Fruit fly (Drosophila melanogaster) whole organism, embryonic: ENCODE data around the gene bmm.

Source experiments
- Abd-B ChIP-seq: fragments of 200-800 bp; sonication (Bioruptor generic); optimal IDR thresholded peaks from 2 replicates; lab custom pipeline; 2018; ENCODE audit warnings: missing biosample characterization, mild to moderate bottlenecking, missing genetic modification characterization, moderate library complexity
- Aef1 ChIP-seq: fragments of 200-800 bp; sonication (Bioruptor generic); IDR thresholded peaks from 3 replicates; pipeline ENCODE4 v1.3.6; 2022; ENCODE audit warnings: missing biosample characterization, missing genetic modification characterization
- CG12071 ChIP-seq: fragments of 200-800 bp; sonication (Bioruptor generic); optimal IDR thresholded peaks from 3 replicates; lab custom pipeline; 2018; ENCODE audit warnings: missing biosample characterization, mild to moderate bottlenecking, missing genetic modification characterization
- CG12104 ChIP-seq: fragments of 200-800 bp; sonication (Bioruptor generic); optimal IDR thresholded peaks from 3 replicates; lab custom pipeline; 2016; ENCODE audit warnings: missing biosample characterization, missing genetic modification characterization
- CG12219 ChIP-seq: fragments of 200-800 bp; sonication (Bioruptor generic); optimal IDR thresholded peaks from 3 replicates; lab custom pipeline; 2018; ENCODE audit warnings: missing biosample characterization, mild to moderate bottlenecking, missing genetic modification characterization
- CG12236 ChIP-seq: fragments of 200-800 bp; sonication (Bioruptor generic); optimal IDR thresholded peaks from 2 replicates; lab custom pipeline; 2016; ENCODE audit warnings: missing biosample characterization, missing genetic modification characterization
- CG1529 ChIP-seq: fragments of 200-800 bp; sonication (Bioruptor generic); optimal IDR thresholded peaks from 3 replicates; lab custom pipeline; 2018; ENCODE audit warnings: missing biosample characterization, missing genetic modification characterization
- CG15601 ChIP-seq: fragments of 200-800 bp; sonication (Bioruptor generic); optimal IDR thresholded peaks from 3 replicates; lab custom pipeline; 2019; ENCODE audit warnings: missing biosample characterization, mild to moderate bottlenecking, missing genetic modification characterization, moderate library complexity
- CG1602 ChIP-seq: fragments of 200-800 bp; sonication (Bioruptor generic); optimal IDR thresholded peaks from 3 replicates; lab custom pipeline; 2016; ENCODE audit warnings: missing biosample characterization, missing genetic modification characterization
- CG16815 ChIP-seq: fragments of 200-800 bp; sonication (Bioruptor generic); optimal IDR thresholded peaks from 3 replicates; lab custom pipeline; 2017; ENCODE audit warnings: missing biosample characterization, mild to moderate bottlenecking, missing genetic modification characterization
- CG18011 ChIP-seq: fragments of 200-800 bp; sonication (Bioruptor generic); optimal IDR thresholded peaks from 2 replicates; lab custom pipeline; 2017; ENCODE audit warnings: missing biosample characterization, missing genetic modification characterization, mild to moderate bottlenecking, moderate library complexity, missing genotype
- CG30431 ChIP-seq: fragments of 200-800 bp; sonication (Bioruptor generic); optimal IDR thresholded peaks from 2 replicates; lab custom pipeline; 2017; ENCODE audit warnings: missing biosample characterization, missing genetic modification characterization
- CG31365 ChIP-seq: fragments of 200-800 bp; sonication (Bioruptor generic); optimal IDR thresholded peaks from 2 replicates; lab custom pipeline; 2018; ENCODE audit warnings: missing biosample characterization, mild to moderate bottlenecking, missing genetic modification characterization
- CG33213 ChIP-seq: fragments of 200-800 bp; sonication (Bioruptor generic); optimal IDR thresholded peaks from 3 replicates; lab custom pipeline; 2016; ENCODE audit warnings: missing biosample characterization, missing genetic modification characterization
- CG3995 ChIP-seq: fragments of 200-800 bp; sonication (Bioruptor generic); optimal IDR thresholded peaks from 3 replicates; lab custom pipeline; 2016; ENCODE audit warnings: missing biosample characterization, missing genetic modification characterization
- CG42726 ChIP-seq: fragments of 200-800 bp; sonication (Bioruptor generic); IDR thresholded peaks from 2 replicates; pipeline ENCODE4 v1.3.6; 2022; ENCODE audit warnings: missing biosample characterization, missing genetic modification characterization; ENCODE audit not compliant: partially characterized antibody
- CG6791 ChIP-seq: fragments of 200-800 bp; sonication (Bioruptor generic); IDR thresholded peaks from 3 replicates; pipeline ENCODE4 v1.3.6; 2022; ENCODE audit warnings: missing biosample characterization, missing genetic modification characterization; ENCODE audit not compliant: partially characterized antibody
- CG6854 ChIP-seq: fragments of 200-800 bp; sonication (Bioruptor generic); optimal IDR thresholded peaks from 3 replicates; lab custom pipeline; 2017; ENCODE audit warnings: missing biosample characterization, mild to moderate bottlenecking, missing genetic modification characterization
- CG7372 ChIP-seq: fragments of 200-800 bp; sonication (Bioruptor generic); IDR thresholded peaks from 2 replicates; pipeline ENCODE4 v1.3.6; 2022; ENCODE audit warnings: missing biosample characterization, missing genetic modification characterization
- CG7928 ChIP-seq: fragments of 200-800 bp; sonication (Bioruptor generic); optimal IDR thresholded peaks from 2 replicates; lab custom pipeline; 2017; ENCODE audit warnings: missing biosample characterization, mild to moderate bottlenecking, missing genetic modification characterization
- CG8388 ChIP-seq: fragments of 200-800 bp; sonication (Bioruptor generic); optimal IDR thresholded peaks from 2 replicates; lab custom pipeline; 2019; ENCODE audit warnings: missing biosample characterization, mild to moderate bottlenecking, missing genetic modification characterization, moderate library complexity
- Doc3 ChIP-seq: fragments of 200-800 bp; sonication (Bioruptor generic); IDR thresholded peaks from 3 replicates; pipeline ENCODE4 v1.3.6; 2022; ENCODE audit warnings: missing biosample characterization, missing genetic modification characterization; ENCODE audit not compliant: partially characterized antibody
- Drgx ChIP-seq: fragments of 200-800 bp; sonication (Bioruptor generic); IDR thresholded peaks from 2 replicates; pipeline ENCODE4 v1.3.6; 2022; ENCODE audit warnings: missing biosample characterization, missing genetic modification characterization
- ERR ChIP-seq: fragments of 200-800 bp; sonication (Bioruptor generic); optimal IDR thresholded peaks from 2 replicates; lab custom pipeline; 2016; ENCODE audit warnings: missing biosample characterization, missing genetic modification characterization
- H15 ChIP-seq: fragments of 200-800 bp; sonication (Bioruptor generic); IDR thresholded peaks from 3 replicates; pipeline ENCODE4 v1.3.6; 2022; ENCODE audit warnings: missing biosample characterization, missing genetic modification characterization
- HLH4C ChIP-seq: fragments of 200-800 bp; sonication (Bioruptor generic); IDR thresholded peaks from 3 replicates; pipeline ENCODE4 v1.3.6; 2022; ENCODE audit warnings: missing biosample characterization, missing genetic modification characterization; ENCODE audit not compliant: partially characterized antibody
- Hand ChIP-seq: fragments of 200-800 bp; sonication (Bioruptor generic); optimal IDR thresholded peaks from 2 replicates; lab custom pipeline; 2017; ENCODE audit warnings: mild to moderate bottlenecking, missing biosample characterization, missing genetic modification reagents, missing genetic modification characterization
- Lim3 ChIP-seq: fragments of 200-800 bp; sonication (Bioruptor generic); IDR thresholded peaks from 2 replicates; pipeline ENCODE4 v1.3.6; 2022; ENCODE audit warnings: missing biosample characterization, missing genetic modification characterization
- Mad ChIP-seq: fragments of 200-800 bp; sonication (Bioruptor generic); optimal IDR thresholded peaks from 2 replicates; lab custom pipeline; 2016; ENCODE audit warnings: missing biosample characterization, missing genetic modification characterization
- Med ChIP-seq: fragments of 200-800 bp; sonication (Bioruptor generic); peaks from one replicate; lab custom pipeline; 2016; ENCODE audit warnings: missing biosample characterization, missing genetic modification characterization, mild to moderate bottlenecking, inconsistent platforms, moderate library complexity
- Meics ChIP-seq: fragments of 200-800 bp; sonication (Bioruptor generic); optimal IDR thresholded peaks from 2 replicates; lab custom pipeline; 2017; ENCODE audit warnings: missing biosample characterization, mild to moderate bottlenecking, missing genetic modification characterization
- Nf-YB ChIP-seq: fragments of 200-800 bp; sonication (Bioruptor generic); optimal IDR thresholded peaks from 3 replicates; lab custom pipeline; 2019; ENCODE audit warnings: missing biosample characterization, mild to moderate bottlenecking, missing genetic modification characterization, moderate library complexity
- Ravus ChIP-seq: fragments of 200-800 bp; sonication (Bioruptor generic); IDR thresholded peaks from 2 replicates; pipeline ENCODE4 v1.3.6; 2022; ENCODE audit warnings: missing biosample characterization, missing genetic modification characterization
- Rx ChIP-seq: fragments of 200-800 bp; sonication (Bioruptor generic); IDR thresholded peaks from 2 replicates; pipeline ENCODE4 v1.3.6; 2022; ENCODE audit warnings: missing biosample characterization, missing genetic modification characterization
- Sox100B ChIP-seq: fragments of 200-800 bp; sonication (Bioruptor generic); optimal IDR thresholded peaks from 3 replicates; lab custom pipeline; 2018; ENCODE audit warnings: missing biosample characterization, mild to moderate bottlenecking, missing genetic modification characterization
- Sox102F ChIP-seq: fragments of 200-800 bp; sonication (Bioruptor generic); optimal IDR thresholded peaks from 2 replicates; lab custom pipeline; 2018; ENCODE audit warnings: missing biosample characterization, mild to moderate bottlenecking, missing genetic modification characterization, moderate library complexity
- Sry-δ ChIP-seq: fragments of 200-800 bp; sonication (Bioruptor generic); optimal IDR thresholded peaks from 2 replicates; lab custom pipeline; 2016; ENCODE audit warnings: missing biosample characterization, missing genetic modification characterization
- az2 ChIP-seq: fragments of 200-800 bp; sonication (Bioruptor generic); optimal IDR thresholded peaks from 3 replicates; lab custom pipeline; 2016; ENCODE audit warnings: missing biosample characterization, missing genetic modification characterization
- cg ChIP-seq: fragments of 200-800 bp; sonication (Bioruptor generic); optimal IDR thresholded peaks from 3 replicates; lab custom pipeline; 2019; ENCODE audit warnings: missing biosample characterization, mild to moderate bottlenecking, missing genetic modification characterization, moderate library complexity
- chm ChIP-seq: fragments of 200-800 bp; sonication (Bioruptor generic); IDR thresholded peaks from 2 replicates; pipeline ENCODE4 v1.3.6; 2022; ENCODE audit warnings: missing biosample characterization, missing genetic modification characterization
- corto ChIP-seq: fragments of 200-800 bp; sonication (Bioruptor generic); optimal IDR thresholded peaks from 2 replicates; lab custom pipeline; 2016; ENCODE audit warnings: missing biosample characterization, mild to moderate bottlenecking, missing genetic modification characterization, moderate library complexity
- cwo ChIP-seq: fragments of 200-800 bp; sonication (Bioruptor generic); optimal IDR thresholded peaks from 3 replicates; lab custom pipeline; 2017; ENCODE audit warnings: missing biosample characterization, missing genetic modification characterization, mild to moderate bottlenecking, moderate library complexity, missing genetic modification reagents
- da ChIP-seq: fragments of 200-800 bp; sonication (Bioruptor generic); optimal IDR thresholded peaks from 2 replicates; lab custom pipeline; 2016; ENCODE audit warnings: missing biosample characterization, missing genetic modification characterization
- kay ChIP-seq: fragments of 200-800 bp; sonication (Bioruptor generic); optimal IDR thresholded peaks from 2 replicates; lab custom pipeline; 2016; ENCODE audit warnings: missing biosample characterization, missing genetic modification characterization
- mirr ChIP-seq: fragments of 200-800 bp; sonication (Bioruptor generic); optimal IDR thresholded peaks from 3 replicates; lab custom pipeline; 2018; ENCODE audit warnings: missing biosample characterization, mild to moderate bottlenecking, missing genetic modification characterization
- pfk ChIP-seq: fragments of 200-800 bp; sonication (Bioruptor generic); optimal IDR thresholded peaks from 2 replicates; lab custom pipeline; 2018; ENCODE audit warnings: missing biosample characterization, mild to moderate bottlenecking, missing genetic modification characterization, moderate library complexity
- sens-2 ChIP-seq: fragments of 200-800 bp; sonication (Bioruptor generic); IDR thresholded peaks from 2 replicates; pipeline ENCODE4 v1.3.6; 2022; ENCODE audit warnings: missing biosample characterization, missing genetic modification characterization
- seq ChIP-seq: fragments of 200-800 bp; sonication (Bioruptor generic); IDR thresholded peaks from 2 replicates; pipeline ENCODE4 v1.3.6; 2022; ENCODE audit warnings: missing biosample characterization, missing genetic modification characterization
- wdn ChIP-seq: fragments of 200-800 bp; sonication (Bioruptor generic); IDR thresholded peaks from 2 replicates; pipeline ENCODE4 v1.3.6; 2022; ENCODE audit warnings: missing biosample characterization, missing genetic modification characterization

bmm gene

DNA sequence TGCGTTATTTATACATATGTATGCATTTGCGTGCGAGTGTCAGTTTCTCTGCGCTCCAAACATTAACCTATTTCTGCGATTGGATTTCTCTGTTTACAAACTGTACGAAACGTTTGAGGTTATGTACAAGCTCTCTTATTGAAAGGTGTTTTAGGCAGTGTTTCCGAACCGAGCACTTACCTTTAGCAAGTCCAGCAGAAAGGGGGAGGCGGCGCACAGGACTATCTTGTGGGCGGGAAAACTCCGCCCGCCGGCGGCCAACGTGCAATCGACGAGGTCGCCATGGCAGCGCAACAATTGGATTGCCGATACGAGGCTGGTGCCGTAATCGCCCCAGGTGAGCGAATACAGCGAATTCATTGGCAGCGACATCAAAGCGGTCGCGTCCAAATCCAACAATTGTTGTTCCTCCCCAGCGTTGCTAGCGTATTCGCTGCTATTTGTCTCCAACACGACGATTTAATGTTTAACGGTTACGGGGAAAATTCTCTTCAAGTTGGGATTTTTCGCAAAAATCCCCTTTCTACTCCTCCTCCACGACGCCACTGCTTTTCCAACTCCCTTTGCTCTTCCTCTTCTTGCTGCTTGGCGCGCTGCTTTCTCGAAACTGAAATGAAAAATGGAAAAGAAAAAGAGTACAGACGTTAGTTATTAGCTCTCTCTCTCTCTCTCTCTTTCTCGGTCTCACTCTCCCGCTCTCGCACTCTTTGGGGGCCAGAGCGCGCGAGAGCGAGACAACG lies 29.3 kb downstream of the bmm start (continued):
- TF ChIP-seq Ravus, result peak; percentile 60
- TF ChIP-seq CG16815 (GFP tag; lab: Kevin White, UChicago), result peak; percentile 83
- peak; percentile 63 for TF ChIP-seq da (GFP tag; lab: Kevin White, UChicago)
- TF ChIP-seq CG12236, result peak; percentile 63
- TF ChIP-seq CG1602 (GFP tag; lab: Kevin White, UChicago), result peak; percentile 82
- TF ChIP-seq cwo, result peak; percentile 79
- TF ChIP-seq CG31365 (tag; lab: Kevin White, UChicago), result peak; percentile 63
- TF ChIP-seq wdn (GFP tag; lab: Robert Waterston, UW), result peak; percentile 89
- peak; percentile 62 for TF ChIP-seq CG7928 (GFP tag; lab: Kevin White, UChicago)
- TF ChIP-seq Aef1 (GFP tag; lab: Robert Waterston, UW), result peak; percentile 89
- peak; percentile 62 for TF ChIP-seq Nf-YB (GFP tag; lab: Kevin White, UChicago)
- TF ChIP-seq Sox100B, result peak; percentile 74
- TF ChIP-seq kay (GFP tag; lab: Kevin White, UChicago), result peak; percentile 69
- TF ChIP-seq Sox102F, result peak; percentile 90
- TF ChIP-seq Lim3 (GFP tag; lab: Robert Waterston, UW), result peak; percentile 72
- TF ChIP-seq CG12071 (GFP tag; lab: Kevin White, UChicago), result peak; percentile 84
- peak; percentile 64 for TF ChIP-seq CG3995 (GFP tag; lab: Kevin White, UChicago)
- peak; percentile 71 for TF ChIP-seq mirr
- peak; percentile 31 for TF ChIP-seq CG15601
- peak; percentile 90 for TF ChIP-seq az2
- TF ChIP-seq Med (GFP tag; lab: Kevin White, UChicago), result peak; percentile 98
- TF ChIP-seq Sry-δ, result peak; percentile 46
- TF ChIP-seq Drgx, result peak; percentile 95
- TF ChIP-seq ERR (GFP tag; lab: Kevin White, UChicago), result peak; percentile 84
- peak; percentile 86 for TF ChIP-seq sens-2
- TF ChIP-seq CG6854 (GFP tag; lab: Kevin White, UChicago), result peak; percentile 78
- peak; percentile 89 for TF ChIP-seq H15
- TF ChIP-seq CG8388 (GFP tag; lab: Kevin White, UChicago), result peak; percentile 75
- TF ChIP-seq corto (GFP tag; lab: Kevin White, UChicago), result peak; percentile 81
- peak; percentile 80 for TF ChIP-seq CG12219
- peak; percentile 67 for TF ChIP-seq Abd-B (GFP tag; lab: Kevin White, UChicago)
- peak; percentile 87 for TF ChIP-seq Hand
- TF ChIP-seq CG33213 (GFP tag; lab: Kevin White, UChicago), result peak; percentile 80
- TF ChIP-seq seq, result peak; percentile 88
- TF ChIP-seq chm (GFP tag; lab: Robert Waterston, UW), result peak; percentile 75
- peak; percentile 74 for TF ChIP-seq CG18011 (GFP tag; lab: Kevin White, UChicago)
- TF ChIP-seq CG6791 (GFP tag; lab: Robert Waterston, UW), result peak; percentile 37; the same call in 1 of the 3 replicates
- peak; percentile 6 for TF ChIP-seq cg (GFP tag; lab: Kevin White, UChicago)
- peak; percentile 81 for TF ChIP-seq CG12104 (GFP tag; lab: Kevin White, UChicago)
- TF ChIP-seq CG30431 (GFP tag; lab: Kevin White, UChicago), result peak; percentile 72
- TF ChIP-seq HLH4C (GFP tag; lab: Robert Waterston, UW), result no peak
- peak; percentile 85 for TF ChIP-seq Mad (GFP tag; lab: Kevin White, UChicago)
- peak; percentile 88 for TF ChIP-seq Rx
- peak; percentile 89 for TF ChIP-seq CG7372 (GFP tag; lab: Robert Waterston, UW)
- TF ChIP-seq CG1529 (GFP tag; lab: Kevin White, UChicago), result peak; percentile 82
- TF ChIP-seq pfk (GFP tag; lab: Kevin White, UChicago), result no peak
- no peak for TF ChIP-seq CG42726
- TF ChIP-seq Doc3, result no peak
- TF ChIP-seq Meics (GFP tag; lab: Kevin White, UChicago), result peak; percentile 94
